Worm (Caenorhabditis elegans): ENCODE results near the gene exc-6.
A peak's percentile ranks its signal among the peaks of the same experiment; 100 is the strongest.

Gene exc-6

ce11 chrIII:1102908-1103307 lies at the start of gene exc-6:
TSS of gene exc-6 (plus strand) at chrIII:1103208.
- no peak for TF ChIP-seq F37D6.2 (tag; optimal IDR thresholded peaks at IDR 0.05)
- no peak for TF ChIP-seq egl-43 (GFP tag; IDR thresholded peaks at IDR 0.05)
- TF ChIP-seq unc-62 (GFP tag; optimal IDR thresholded peaks at IDR 0.05 in 1 of 2): peak in 1 of 2 experiments; percentile 61
- TF ChIP-seq unc-62 (tag; optimal IDR thresholded peaks at IDR 0.05): no peak

ce11 chrIII:1054096-1054495 lies 48.9 kb upstream of the exc-6 start:
- TF ChIP-seq lin-13 (GFP tag; optimal IDR thresholded peaks at IDR 0.05): no peak
- TF ChIP-seq set-16 (GFP tag; IDR thresholded peaks at IDR 0.05): peak; percentile 32; the same call in 1 of the 2 replicates
- TF ChIP-seq rbr-2 (tag; optimal IDR thresholded peaks at IDR 0.05): no peak
- TF ChIP-seq aha-1 (tag): peak; percentile 28

- TF ChIP-seq ceh-28 (tag; optimal IDR thresholded peaks at IDR 0.05): peak; percentile 76
Observed at ce11 chrIII:1056989-1057687, 45.9 kb upstream of the exc-6 start.

ce11 chrIII:1058074-1058473 lies 44.9 kb upstream of the exc-6 start:
- TF ChIP-seq ceh-28 (tag; optimal IDR thresholded peaks at IDR 0.05) (peak; percentile 89), zag-1 (tag; optimal IDR thresholded peaks at IDR 0.05) (no peak), Y105C5A.15 (GFP tag; IDR thresholded peaks at IDR 0.05) (no peak)

ce11 chrIII:1058881-1059280 lies 44.1 kb upstream of the exc-6 start:
- TF ChIP-seq duxl-1 (tag; optimal IDR thresholded peaks at IDR 0.05; ENCODE audit: poor library complexity): no peak
- peak; percentile 52 for TF ChIP-seq ceh-28 (tag; optimal IDR thresholded peaks at IDR 0.05)

- TF ChIP-seq ceh-20 (GFP tag; IDR thresholded peaks at IDR 0.05): no peak
- no peak for TF ChIP-seq pha-4 (GFP tag; IDR thresholded peaks at IDR 0.05)
- no peak for TF ChIP-seq pha-4 (tag; optimal IDR thresholded peaks at IDR 0.05)
- no peak for TF ChIP-seq lim-7 (GFP tag; IDR thresholded peaks at IDR 0.05)
- TF ChIP-seq Y75B8A.6 (GFP tag; IDR thresholded peaks at IDR 0.05): no peak
- TF ChIP-seq unc-130 (GFP tag; optimal IDR thresholded peaks at IDR 0.05): no peak
- TF ChIP-seq hmg-1.1 (GFP tag; IDR thresholded peaks at IDR 0.05): no peak
- TF ChIP-seq lin-29 (GFP tag; IDR thresholded peaks at IDR 0.05): no peak
- no peak for TF ChIP-seq daf-16 (GFP tag; optimal IDR thresholded peaks at IDR 0.05)
- no peak for TF ChIP-seq daf-16 (tag; optimal IDR thresholded peaks at IDR 0.05)
- TF ChIP-seq rbr-2 (tag; optimal IDR thresholded peaks at IDR 0.05): no peak
- no peak for TF ChIP-seq fkh-10 (GFP tag; optimal IDR thresholded peaks at IDR 0.05)
Observed at ce11 chrIII:1059961-1060360, 43.0 kb upstream of the exc-6 start, which contains the start of gene BE0003N10.6. TSS of gene BE0003N10.6 (minus strand) at chrIII:1060061.

- TF ChIP-seq set-16 (GFP tag; IDR thresholded peaks at IDR 0.05): peak; percentile 77
- TF ChIP-seq saeg-2 (GFP tag; IDR thresholded peaks at IDR 0.05): no peak
- no peak for TF ChIP-seq tag-97 (GFP tag; IDR thresholded peaks at IDR 0.05)
Observed at ce11 chrIII:1074152-1074551, 28.9 kb upstream of the exc-6 start.

ce11 chrIII:1076383-1076782 lies 26.6 kb upstream of the exc-6 start, which contains the start of gene uaf-1:
TSS of gene uaf-1 (minus strand) at chrIII:1076555.
- TF ChIP-seq vab-7 (GFP tag; IDR thresholded peaks at IDR 0.05) (peak; percentile 48; the same call in 1 of the 2 replicates), madf-5 (GFP tag; IDR thresholded peaks at IDR 0.05) (0 out of 4 replicates have a peak, but pooled peaks of 1 of the 2 experiments have one; percentile 52), lim-7 (GFP tag; IDR thresholded peaks at IDR 0.05) (peak; percentile 67; the same call in 1 of the 2 replicates), arid-1 (GFP tag; conservative IDR thresholded peaks at IDR 0.05) (0 out of 2 replicates have a peak, but pooled peaks have one; percentile 18), lin-38 (GFP tag; IDR thresholded peaks at IDR 0.05) (peak; percentile 33; the same call in 1 of the 2 replicates), zfp-3 (GFP tag; conservative IDR thresholded peaks at IDR 0.05) (0 out of 2 replicates have a peak, but pooled peaks have one; percentile 45)
